Worm (Caenorhabditis elegans) whole organism, L2 larva: Measurements from ENCODE around the gene fbxa-11.

Experiments
- aly-2 ChIP-seq: fragments of 150-350 bp; optimal IDR thresholded peaks from 2 replicates; lab custom pipeline; 2014; ENCODE audit warnings: missing biosample characterization, missing genetic modification characterization
- blmp-1 ChIP-seq: sonication (generic microtip); optimal IDR thresholded peaks from 2 replicates; lab custom pipeline; 2017; ENCODE audit warnings: missing genetic modification characterization, mild to moderate bottlenecking, missing compliant biosample characterization, antibody characterized with exemption, moderate library complexity; ENCODE audit not compliant: insufficient read depth
- ceh-82 ChIP-seq: fragments of 150-350 bp; optimal IDR thresholded peaks from 2 replicates; lab custom pipeline; 2014; ENCODE audit warnings: missing biosample characterization, missing genetic modification characterization
- dmd-4 ChIP-seq: sonication (generic microtip); optimal IDR thresholded peaks from 2 replicates; lab custom pipeline; 2017; ENCODE audit warnings: missing biosample characterization, missing genetic modification characterization
- fos-1 ChIP-seq: fragments of 150-350 bp; optimal IDR thresholded peaks from 2 replicates; lab custom pipeline; 2014; ENCODE audit warnings: missing biosample characterization, missing genetic modification characterization
- nhr-11 ChIP-seq: fragments of 150-350 bp; optimal IDR thresholded peaks from 2 replicates; lab custom pipeline; 2014; ENCODE audit warnings: missing biosample characterization, missing genetic modification characterization
- nhr-77 ChIP-seq: fragments of 150-350 bp; optimal IDR thresholded peaks from 2 replicates; lab custom pipeline; 2014; ENCODE audit warnings: missing biosample characterization, missing genetic modification characterization

ce11 chrIII:981960-982359, 31.3 kb downstream of the fbxa-11 start:
- no peak for TF ChIP-seq ceh-82 (tag; lab: Kevin White, UChicago)
- no peak for TF ChIP-seq aly-2 (tag; lab: Kevin White, UChicago)
- TF ChIP-seq nhr-77 (tag; lab: Kevin White, UChicago) = no peak
- TF ChIP-seq dmd-4 (tag; lab: Kevin White, UChicago) = no peak
- TF ChIP-seq fos-1 (tag; lab: Kevin White, UChicago) = peak; percentile 51
- TF ChIP-seq nhr-11 = no peak
- no peak for TF ChIP-seq blmp-1 (tag; lab: Kevin White, UChicago)
